Worm (Caenorhabditis elegans): ENCODE data around the gene srh-99.

srh-99 gene

ce11 chrII:3665181-3665580 is 51.2 kb downstream of the srh-99 start:
- TF ChIP-seq lir-3 (tag; optimal IDR thresholded peaks at IDR 0.05; ENCODE audit: poor library complexity) = no peak
- TF ChIP-seq sox-4 (tag; optimal IDR thresholded peaks at IDR 0.05) = no peak
- no peak for TF ChIP-seq zip-4 (GFP tag; optimal IDR thresholded peaks at IDR 0.05)
- TF ChIP-seq nhr-90 (tag; optimal IDR thresholded peaks at IDR 0.05; ENCODE audit: poor library complexity) = no peak
- no peak for TF ChIP-seq unc-86 (tag; optimal IDR thresholded peaks at IDR 0.05)
- no peak for TF ChIP-seq fkh-4 (tag; optimal IDR thresholded peaks at IDR 0.05; ENCODE audit: borderline replicate concordance)
- no peak for TF ChIP-seq nhr-12 (tag; optimal IDR thresholded peaks at IDR 0.05)
- TF ChIP-seq blmp-1 (tag; optimal IDR thresholded peaks at IDR 0.05) = no peak
- TF ChIP-seq unc-98 (GFP tag; IDR thresholded peaks at IDR 0.05) = no peak
- no peak for TF ChIP-seq mab-9 (GFP tag; IDR thresholded peaks at IDR 0.05)
- TF ChIP-seq nhr-11 (tag; optimal IDR thresholded peaks at IDR 0.05) = no peak
- TF ChIP-seq hlh-17 (GFP tag; optimal IDR thresholded peaks at IDR 0.05; ENCODE audit: borderline replicate concordance) = no peak
- no peak for TF ChIP-seq ets-5 (GFP tag; IDR thresholded peaks at IDR 0.05)
- TF ChIP-seq lin-13 (GFP tag; optimal IDR thresholded peaks at IDR 0.05) = no peak
- TF ChIP-seq efl-3 (GFP tag; optimal IDR thresholded peaks at IDR 0.05) = no peak
- TF ChIP-seq C04F5.9 (tag; optimal IDR thresholded peaks at IDR 0.05) = no peak
